Fruit fly (Drosophila melanogaster): Measurements from ENCODE around the gene Rtel1.

DNA sequence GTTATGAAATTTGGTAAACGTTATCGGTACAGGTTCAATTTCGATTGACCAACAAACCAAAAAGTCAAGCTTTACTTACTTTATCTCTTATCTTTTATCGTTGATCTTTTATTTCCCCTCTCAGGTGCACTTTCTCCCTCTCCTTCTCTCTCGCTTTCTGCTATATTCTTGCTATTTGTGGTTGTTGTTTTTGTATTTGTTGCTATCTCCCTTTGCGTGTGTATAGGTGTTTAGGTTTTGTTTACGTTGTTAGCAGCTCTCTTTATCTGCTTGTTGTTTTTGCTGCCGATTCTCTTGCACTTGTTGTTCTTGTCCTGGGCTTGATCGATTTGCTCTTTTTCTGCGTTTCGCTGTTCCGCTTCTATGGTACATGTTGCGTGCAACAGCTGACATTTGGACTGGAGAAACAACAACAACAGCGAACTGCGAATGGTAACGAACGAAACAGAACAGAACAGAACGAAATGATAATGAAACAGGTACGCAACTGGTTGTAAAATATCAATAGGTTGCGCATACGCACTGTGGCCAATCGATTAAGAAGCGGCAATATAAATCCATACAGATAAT lies 3.2 kb upstream of the Rtel1 start:
- no peak for TF ChIP-seq Dll (optimal IDR thresholded peaks at IDR 0.05)
- no peak for TF ChIP-seq pan (optimal IDR thresholded peaks at IDR 0.05)
- TF ChIP-seq psq (optimal IDR thresholded peaks at IDR 0.05), result no peak
